Worm (Caenorhabditis elegans) whole organism, L2 larva: ENCODE data around the gene cpsf-3.

ENCODE experiments used
- C34F6.9 ChIP-seq: fragments of 150-350 bp; optimal IDR thresholded peaks from 2 replicates; lab custom pipeline; 2014; ENCODE audit warnings: missing biosample characterization, missing genetic modification characterization
- F13H6.1 ChIP-seq: sonication (generic microtip); optimal IDR thresholded peaks from 2 replicates; lab custom pipeline; 2016; ENCODE audit warnings: missing genetic modification characterization, missing compliant biosample characterization
- R02D3.7 ChIP-seq: fragments of 150-350 bp; optimal IDR thresholded peaks from 2 replicates; lab custom pipeline; 2014; ENCODE audit warnings: missing biosample characterization, missing genetic modification characterization
- Y55F3AM.14 ChIP-seq: fragments of 200-800 bp; sonication (Bioruptor generic); optimal IDR thresholded peaks from 2 replicates; lab custom pipeline; 2018; ENCODE audit warnings: mild to moderate bottlenecking, missing genetic modification characterization, missing compliant biosample characterization
- ZK546.5 ChIP-seq: sonication (generic microtip); optimal IDR thresholded peaks from 2 replicates; lab custom pipeline; 2017; ENCODE audit warnings: missing biosample characterization, missing genetic modification characterization
- alr-1 ChIP-seq: fragments of 150-350 bp; optimal IDR thresholded peaks from 2 replicates; lab custom pipeline; 2014; ENCODE audit warnings: missing biosample characterization, missing genetic modification characterization
- aly-2 ChIP-seq: fragments of 150-350 bp; optimal IDR thresholded peaks from 2 replicates; lab custom pipeline; 2014; ENCODE audit warnings: missing biosample characterization, missing genetic modification characterization
- ama-1 ChIP-seq: fragments of 150-350 bp; optimal IDR thresholded peaks from 2 replicates; lab custom pipeline; 2018; ENCODE audit warnings: inconsistent platforms
- blmp-1 ChIP-seq: sonication (generic microtip); optimal IDR thresholded peaks from 2 replicates; lab custom pipeline; 2017; ENCODE audit warnings: missing genetic modification characterization, mild to moderate bottlenecking, missing compliant biosample characterization, antibody characterized with exemption, moderate library complexity; ENCODE audit not compliant: insufficient read depth
- ceh-16 ChIP-seq: fragments of 150-350 bp; optimal IDR thresholded peaks from 2 replicates; lab custom pipeline; 2014; ENCODE audit warnings: missing biosample characterization, missing genetic modification characterization
- ceh-82 ChIP-seq: fragments of 150-350 bp; optimal IDR thresholded peaks from 2 replicates; lab custom pipeline; 2014; ENCODE audit warnings: missing biosample characterization, missing genetic modification characterization
- crh-2 ChIP-seq: sonication (generic microtip); optimal IDR thresholded peaks from 2 replicates; lab custom pipeline; 2017; ENCODE audit warnings: missing biosample characterization, missing genetic modification characterization
- dmd-4 ChIP-seq: sonication (generic microtip); optimal IDR thresholded peaks from 2 replicates; lab custom pipeline; 2017; ENCODE audit warnings: missing biosample characterization, missing genetic modification characterization
- egl-27 ChIP-seq: sonication (generic microtip); optimal IDR thresholded peaks from 3 replicates; lab custom pipeline; 2017; ENCODE audit warnings: missing biosample characterization, missing genetic modification reagents, missing genetic modification characterization
- elt-1 ChIP-seq: fragments of 150-350 bp; optimal IDR thresholded peaks from 2 replicates; lab custom pipeline; 2014; ENCODE audit warnings: missing biosample characterization, missing genetic modification characterization
- elt-3 ChIP-seq: sonication (generic microtip); optimal IDR thresholded peaks from 2 replicates; lab custom pipeline; 2017; ENCODE audit warnings: missing biosample characterization, missing genetic modification characterization
- fos-1 ChIP-seq: fragments of 150-350 bp; optimal IDR thresholded peaks from 2 replicates; lab custom pipeline; 2014; ENCODE audit warnings: missing biosample characterization, missing genetic modification characterization
- gmeb-1 ChIP-seq: fragments of 150-350 bp; optimal IDR thresholded peaks from 2 replicates; lab custom pipeline; 2014; ENCODE audit warnings: missing biosample characterization, missing genetic modification characterization
- lin-11 ChIP-seq: fragments of 150-350 bp; sonication (generic microtip); optimal IDR thresholded peaks from 2 replicates; lab custom pipeline; 2014; ENCODE audit warnings: missing biosample characterization, missing genetic modification characterization, inconsistent platforms, mixed read lengths
- lin-13 ChIP-seq: fragments of 150-350 bp; optimal IDR thresholded peaks from 2 replicates; lab custom pipeline; 2014; ENCODE audit warnings: missing biosample characterization, missing genetic modification reagents, missing genetic modification characterization
- lin-39 ChIP-seq: fragments of 150-350 bp; optimal IDR thresholded peaks from 2 replicates; lab custom pipeline; 2014; ENCODE audit warnings: missing biosample characterization, missing genetic modification reagents, missing genetic modification characterization
- lsy-2 ChIP-seq, 2 experiments: fragments of 150-350 bp in 1 of 2; sonication (generic microtip) in 1 of 2; optimal IDR thresholded peaks; 2 replicates each; lab custom pipeline; 2014 to 2017; ENCODE audit warnings: missing biosample characterization in 2 of 2, missing genetic modification characterization in 2 of 2
- mab-5 ChIP-seq: fragments of 150-350 bp; optimal IDR thresholded peaks from 2 replicates; lab custom pipeline; 2014; ENCODE audit warnings: missing biosample characterization, missing genetic modification characterization
- mbf-1 ChIP-seq: sonication (generic microtip); optimal IDR thresholded peaks from 2 replicates; lab custom pipeline; 2017; ENCODE audit warnings: missing biosample characterization, missing genetic modification characterization
- mdl-1 ChIP-seq, 2 experiments: fragments of 150-350 bp in 1 of 2; sonication (generic microtip) in 1 of 2; optimal IDR thresholded peaks; 2 replicates each; lab custom pipeline; 2017; ENCODE audit warnings: missing biosample characterization in 2 of 2, missing genetic modification characterization in 2 of 2
- nhr-10 ChIP-seq: sonication (generic microtip); optimal IDR thresholded peaks from 2 replicates; lab custom pipeline; 2017; ENCODE audit warnings: missing biosample characterization, missing genetic modification characterization
- nhr-11 ChIP-seq: fragments of 150-350 bp; optimal IDR thresholded peaks from 2 replicates; lab custom pipeline; 2014; ENCODE audit warnings: missing biosample characterization, missing genetic modification characterization
- nhr-12 ChIP-seq: fragments of 150-350 bp; optimal IDR thresholded peaks from 2 replicates; lab custom pipeline; 2014; ENCODE audit warnings: missing biosample characterization, missing genetic modification characterization
- nhr-129 ChIP-seq: fragments of 150-350 bp; optimal IDR thresholded peaks from 2 replicates; lab custom pipeline; 2014; ENCODE audit warnings: missing biosample characterization, missing genetic modification characterization
- nhr-21 ChIP-seq: fragments of 150-350 bp; optimal IDR thresholded peaks from 2 replicates; lab custom pipeline; 2014; ENCODE audit warnings: missing biosample characterization, missing genetic modification characterization
- nhr-23 ChIP-seq: fragments of 150-350 bp; optimal IDR thresholded peaks from 2 replicates; lab custom pipeline; 2014; ENCODE audit warnings: missing biosample characterization, missing genetic modification reagents, missing genetic modification characterization
- nhr-237 ChIP-seq: fragments of 150-350 bp; optimal IDR thresholded peaks from 2 replicates; lab custom pipeline; 2014; ENCODE audit warnings: missing biosample characterization, missing genetic modification characterization
- nhr-25 ChIP-seq: fragments of 150-350 bp; sonication (generic microtip); optimal IDR thresholded peaks from 3 replicates; lab custom pipeline; 2014; ENCODE audit warnings: missing biosample characterization, missing genetic modification characterization
- nhr-6 ChIP-seq: fragments of 150-350 bp; optimal IDR thresholded peaks from 2 replicates; lab custom pipeline; 2014; ENCODE audit warnings: missing biosample characterization, missing genetic modification characterization
- nhr-77 ChIP-seq: fragments of 150-350 bp; optimal IDR thresholded peaks from 2 replicates; lab custom pipeline; 2014; ENCODE audit warnings: missing biosample characterization, missing genetic modification characterization
- peb-1 ChIP-seq: fragments of 150-350 bp; optimal IDR thresholded peaks from 2 replicates; lab custom pipeline; 2014; ENCODE audit warnings: missing biosample characterization, missing genetic modification characterization
- sem-4 ChIP-seq: fragments of 150-350 bp; optimal IDR thresholded peaks from 2 replicates; lab custom pipeline; 2014; ENCODE audit warnings: missing biosample characterization, missing genetic modification reagents, missing genetic modification characterization
- skn-1 ChIP-seq: sonication (generic microtip); optimal IDR thresholded peaks from 2 replicates; lab custom pipeline; 2017; ENCODE audit warnings: missing biosample characterization, missing genetic modification characterization
- sma-3 ChIP-seq: sonication (generic microtip); optimal IDR thresholded peaks from 2 replicates; lab custom pipeline; 2016; ENCODE audit warnings: missing genetic modification reagents, missing genetic modification characterization, missing compliant biosample characterization
- sma-9 ChIP-seq, 2 experiments: fragments of 150-350 bp in 1 of 2; sonication (generic microtip) in 1 of 2; optimal IDR thresholded peaks; 2 replicates each; lab custom pipeline; 2014 to 2016; ENCODE audit warnings: missing genetic modification characterization in 2 of 2, mild to moderate bottlenecking in 1 of 2, missing biosample characterization in 1 of 2, missing compliant biosample characterization in 1 of 2, missing genetic modification reagents in 1 of 2, moderate library complexity in 1 of 2
- snpc-4 ChIP-seq: fragments of 150-350 bp; optimal IDR thresholded peaks from 2 replicates; lab custom pipeline; 2014; ENCODE audit warnings: missing biosample characterization, missing genetic modification characterization
- unc-39 ChIP-seq: fragments of 150-350 bp; optimal IDR thresholded peaks from 2 replicates; lab custom pipeline; 2014; ENCODE audit warnings: missing biosample characterization, missing genetic modification characterization
- unc-55 ChIP-seq: fragments of 150-350 bp; sonication (generic microtip); optimal IDR thresholded peaks from 3 replicates; lab custom pipeline; 2014; ENCODE audit warnings: missing biosample characterization, missing genetic modification reagents, missing genetic modification characterization
- unc-62 ChIP-seq: fragments of 150-350 bp; optimal IDR thresholded peaks from 2 replicates; lab custom pipeline; 2014; ENCODE audit warnings: missing biosample characterization, missing genetic modification reagents, missing genetic modification characterization
- zag-1 ChIP-seq: fragments of 150-350 bp; optimal IDR thresholded peaks from 2 replicates; lab custom pipeline; 2014; ENCODE audit warnings: missing biosample characterization, missing genetic modification characterization
- ztf-1 ChIP-seq: fragments of 200-800 bp; sonication (Bioruptor generic); conservative IDR thresholded peaks from 2 replicates; pipeline ENCODE4 v1.3.6; 2022; ENCODE audit warnings: missing genetic modification characterization, missing compliant biosample characterization
- ztf-11 ChIP-seq: sonication (generic microtip); optimal IDR thresholded peaks from 2 replicates; lab custom pipeline; 2017; ENCODE audit warnings: missing biosample characterization, missing genetic modification characterization
- ztf-4 ChIP-seq: fragments of 150-350 bp; optimal IDR thresholded peaks from 2 replicates; lab custom pipeline; 2014; ENCODE audit warnings: missing biosample characterization, missing genetic modification characterization

The cpsf-3 gene

ce11 chrIV:13240078-13240841, 42.4 kb downstream of the cpsf-3 start, which contains the start of gene rpl-12:
Gene rpl-12 (minus strand): TSS chrIV:13240651.
- peak; percentile 97 for TF ChIP-seq mab-5 (tag; lab: Kevin White, UChicago)
- TF ChIP-seq ama-1 (lab: Kevin White, UChicago) = peak; percentile 89
- TF ChIP-seq ztf-1 (GFP tag; lab: Robert Waterston, UW) = 0 out of 2 replicates have a peak, but pooled peaks have one; percentile 84
- peak; percentile 99 for TF ChIP-seq sma-3 (GFP tag; lab: Kevin White, UChicago)
- TF ChIP-seq unc-39 (tag; lab: Kevin White, UChicago) = peak; percentile 65
- peak; percentile 90 for TF ChIP-seq ZK546.5 (tag; lab: Kevin White, UChicago)
- peak; percentile 83 for TF ChIP-seq lin-39 (tag; lab: Kevin White, UChicago)
- no peak for TF ChIP-seq nhr-11 (tag; lab: Kevin White, UChicago)
- TF ChIP-seq dmd-4 (tag; lab: Kevin White, UChicago) = peak; percentile 59
- peak; percentile 78 for TF ChIP-seq unc-62 (GFP tag; lab: Kevin White, UChicago)
- peak; percentile 99 for TF ChIP-seq nhr-21 (tag; lab: Kevin White, UChicago)
- peak; percentile 99 for TF ChIP-seq C34F6.9
- TF ChIP-seq ztf-11 (tag; lab: Kevin White, UChicago) = peak; percentile 65
- peak; percentile 96 for TF ChIP-seq zag-1 (tag; lab: Kevin White, UChicago)
- TF ChIP-seq nhr-6 (tag; lab: Kevin White, UChicago) = peak; percentile 97
- TF ChIP-seq skn-1 (tag; lab: Kevin White, UChicago) = peak; percentile 88
- TF ChIP-seq crh-2 (tag; lab: Kevin White, UChicago) = peak; percentile 99
- TF ChIP-seq R02D3.7 (tag; lab: Kevin White, UChicago) = peak; percentile 76
- TF ChIP-seq F13H6.1 = peak; percentile 97
- TF ChIP-seq sma-9 (GFP tag; optimal IDR thresholded peaks at IDR 0.05; lab: Kevin White, UChicago) = peak; percentile 97
- no peak for TF ChIP-seq sma-9 (tag; optimal IDR thresholded peaks at IDR 0.05; lab: Kevin White, UChicago)
- TF ChIP-seq ceh-82 = peak; percentile 85
- peak; percentile 2 for TF ChIP-seq alr-1 (tag; lab: Kevin White, UChicago)
- peak; percentile 97 for TF ChIP-seq fos-1 (tag; lab: Kevin White, UChicago)
- TF ChIP-seq Y55F3AM.14 = peak; percentile 97
- peak; percentile 95 to 98 for TF ChIP-seq lsy-2 (tag; optimal IDR thresholded peaks at IDR 0.05; lab: Kevin White, UChicago)
- peak; percentile 96 for TF ChIP-seq ceh-16 (tag; lab: Kevin White, UChicago)
- peak; percentile 98 for TF ChIP-seq lin-13 (GFP tag; lab: Kevin White, UChicago)
- TF ChIP-seq blmp-1 (tag; lab: Kevin White, UChicago) = peak; percentile 95
- TF ChIP-seq nhr-129 (tag; lab: Kevin White, UChicago) = peak; percentile 100
- peak; percentile 73 for TF ChIP-seq nhr-12 (tag; lab: Kevin White, UChicago)
- TF ChIP-seq snpc-4 (tag; lab: Kevin White, UChicago) = peak; percentile 91
- peak; percentile 99 for TF ChIP-seq nhr-25
- TF ChIP-seq sem-4 (tag; lab: Kevin White, UChicago) = peak; percentile 98
- no peak for TF ChIP-seq nhr-23 (tag; lab: Kevin White, UChicago)
- TF ChIP-seq nhr-237 = peak; percentile 89
- TF ChIP-seq ztf-4 (tag; lab: Kevin White, UChicago) = peak; percentile 99
- TF ChIP-seq unc-55 (GFP tag; lab: Kevin White, UChicago) = peak; percentile 100
- TF ChIP-seq egl-27 (tag; lab: Kevin White, UChicago) = peak; percentile 98
- TF ChIP-seq peb-1 = no peak
- TF ChIP-seq nhr-77 (tag; lab: Kevin White, UChicago) = peak; percentile 85
- peak; percentile 23 for TF ChIP-seq elt-1 (tag; lab: Kevin White, UChicago)
- no peak for TF ChIP-seq elt-3
- TF ChIP-seq mbf-1 (tag; lab: Kevin White, UChicago) = peak; percentile 46
- TF ChIP-seq lin-11 (tag; lab: Kevin White, UChicago) = peak; percentile 99
- TF ChIP-seq mdl-1 (tag; optimal IDR thresholded peaks at IDR 0.05; lab: Kevin White, UChicago) = peak; percentile 36 to 84
- TF ChIP-seq aly-2 (tag; lab: Kevin White, UChicago) = no peak
- TF ChIP-seq gmeb-1 (tag; lab: Kevin White, UChicago) = peak; percentile 98
- TF ChIP-seq nhr-10 (tag; lab: Kevin White, UChicago) = peak; percentile 89
